Fruit fly (Drosophila melanogaster) whole organism, embryonic: ENCODE data around the gene Syx18.

ENCODE experiments used
- Asciz ChIP-seq: fragments of 200-800 bp; sonication (Bioruptor generic); optimal IDR thresholded peaks from 2 replicates; lab custom pipeline; 2017; ENCODE audit warnings: missing biosample characterization, mild to moderate bottlenecking, missing genetic modification characterization, missing genetic modification reagents
- CG10267 ChIP-seq: fragments of 200-800 bp; sonication (Bioruptor generic); optimal IDR thresholded peaks from 2 replicates; lab custom pipeline; 2018; ENCODE audit warnings: missing biosample characterization, mild to moderate bottlenecking, missing genetic modification characterization, moderate library complexity
- CG10654 ChIP-seq: fragments of 200-800 bp; sonication (Bioruptor generic); optimal IDR thresholded peaks from 2 replicates; lab custom pipeline; 2016; ENCODE audit warnings: missing biosample characterization, missing genetic modification characterization
- CG12659 ChIP-seq: fragments of 200-800 bp; sonication (Bioruptor generic); optimal IDR thresholded peaks from 3 replicates; lab custom pipeline; 2017; ENCODE audit warnings: mild to moderate bottlenecking, missing biosample characterization, missing genetic modification reagents, missing genetic modification characterization
- CG13775 ChIP-seq: fragments of 200-800 bp; sonication (Bioruptor generic); optimal IDR thresholded peaks from 3 replicates; lab custom pipeline; 2017; ENCODE audit warnings: missing biosample characterization, mild to moderate bottlenecking, missing genetic modification characterization
- CG15269 ChIP-seq: fragments of 200-800 bp; sonication (Bioruptor generic); optimal IDR thresholded peaks from 2 replicates; lab custom pipeline; 2018; ENCODE audit warnings: missing biosample characterization, mild to moderate bottlenecking, missing genetic modification characterization, moderate library complexity
- CG17328 ChIP-seq: fragments of 200-800 bp; sonication (Bioruptor generic); IDR thresholded peaks from 2 replicates; pipeline ENCODE4 v1.3.6; 2022; ENCODE audit warnings: missing biosample characterization, missing genetic modification characterization
- CG17361 ChIP-seq: fragments of 200-800 bp; sonication (Bioruptor generic); IDR thresholded peaks from 3 replicates; pipeline ENCODE4 v1.3.6; 2022; ENCODE audit warnings: missing biosample characterization, missing genetic modification characterization
- CG1792 ChIP-seq: fragments of 200-800 bp; sonication (Bioruptor generic); optimal IDR thresholded peaks from 2 replicates; lab custom pipeline; 2016; ENCODE audit warnings: missing biosample characterization, missing genetic modification characterization
- CG18262 ChIP-seq: fragments of 200-800 bp; optimal IDR thresholded peaks from 3 replicates; lab custom pipeline; 2019; ENCODE audit warnings: missing biosample characterization, mild to moderate bottlenecking, missing genetic modification characterization, moderate library complexity
- CG18599 ChIP-seq: fragments of 200-800 bp; sonication (Bioruptor generic); optimal IDR thresholded peaks from 3 replicates; lab custom pipeline; 2017; ENCODE audit warnings: missing biosample characterization, missing genetic modification characterization, mild to moderate bottlenecking, moderate library complexity, missing genetic modification reagents
- CG18619 ChIP-seq: fragments of 200-800 bp; sonication (Bioruptor generic); optimal IDR thresholded peaks from 3 replicates; lab custom pipeline; 2017; ENCODE audit warnings: missing biosample characterization, mild to moderate bottlenecking, missing genetic modification characterization
- CG2120 ChIP-seq: fragments of 200-800 bp; sonication (Bioruptor generic); optimal IDR thresholded peaks from 3 replicates; lab custom pipeline; 2016; ENCODE audit warnings: missing biosample characterization, missing genetic modification characterization
- CG30403 ChIP-seq: fragments of 200-800 bp; sonication (Bioruptor generic); optimal IDR thresholded peaks from 3 replicates; lab custom pipeline; 2016; ENCODE audit warnings: missing biosample characterization, missing genetic modification characterization
- CG31441 ChIP-seq: fragments of 200-800 bp; sonication (Bioruptor generic); IDR thresholded peaks from 2 replicates; pipeline ENCODE4 v1.3.6; 2022; ENCODE audit warnings: missing biosample characterization, missing genetic modification characterization
- CG3995 ChIP-seq: fragments of 200-800 bp; sonication (Bioruptor generic); optimal IDR thresholded peaks from 3 replicates; lab custom pipeline; 2016; ENCODE audit warnings: missing biosample characterization, missing genetic modification characterization
- CG4360 ChIP-seq: fragments of 200-800 bp; sonication (Bioruptor generic); IDR thresholded peaks from 2 replicates; pipeline ENCODE4 v1.3.6; 2022; ENCODE audit warnings: missing biosample characterization, missing genetic modification characterization
- CG4617 ChIP-seq: fragments of 200-800 bp; sonication (Bioruptor generic); optimal IDR thresholded peaks from 3 replicates; lab custom pipeline; 2016; ENCODE audit warnings: missing biosample characterization, missing genetic modification characterization, borderline replicate concordance
- CG6254 ChIP-seq: fragments of 200-800 bp; sonication (Bioruptor generic); optimal IDR thresholded peaks from 3 replicates; lab custom pipeline; 2017; ENCODE audit warnings: mild to moderate bottlenecking, missing biosample characterization, missing genetic modification reagents, missing genetic modification characterization
- CG9727 ChIP-seq: fragments of 200-800 bp; sonication (Bioruptor generic); optimal IDR thresholded peaks from 3 replicates; lab custom pipeline; 2017; ENCODE audit warnings: missing biosample characterization, mild to moderate bottlenecking, missing genetic modification characterization
- CrebB ChIP-seq: fragments of 200-800 bp; sonication (Bioruptor generic); optimal IDR thresholded peaks from 3 replicates; lab custom pipeline; 2018; ENCODE audit warnings: missing biosample characterization, mild to moderate bottlenecking, missing genetic modification characterization
- D ChIP-seq, 2 experiments: fragments of 200-800 bp in 1 of 2; fragments of >200 bp in 1 of 2; sonication (Bioruptor generic) in 1 of 2; optimal IDR thresholded peaks; 2 replicates in 1 of 2; 3 replicates in 1 of 2; lab custom pipeline; 2017; ENCODE audit warnings: mild to moderate bottlenecking in 1 of 2, missing biosample characterization in 1 of 2, missing genetic modification characterization in 1 of 2, missing genetic modification reagents in 1 of 2
- Lhr ChIP-seq: fragments of 200-800 bp; sonication (Bioruptor generic); optimal IDR thresholded peaks from 3 replicates; lab custom pipeline; 2017; ENCODE audit warnings: mild to moderate bottlenecking, missing biosample characterization, missing genetic modification reagents, missing genetic modification characterization
- MESR4 ChIP-seq: fragments of 200-800 bp; sonication (Bioruptor generic); optimal IDR thresholded peaks from 2 replicates; lab custom pipeline; 2018; ENCODE audit warnings: missing biosample characterization, mild to moderate bottlenecking, missing genetic modification characterization, moderate library complexity
- MTF-1 ChIP-seq: fragments of 200-800 bp; sonication (Bioruptor generic); optimal IDR thresholded peaks from 2 replicates; lab custom pipeline; 2018; ENCODE audit warnings: missing biosample characterization, mild to moderate bottlenecking, missing genetic modification characterization, borderline replicate concordance
- Nf-YB ChIP-seq: fragments of 200-800 bp; sonication (Bioruptor generic); optimal IDR thresholded peaks from 3 replicates; lab custom pipeline; 2019; ENCODE audit warnings: missing biosample characterization, mild to moderate bottlenecking, missing genetic modification characterization, moderate library complexity
- Oli ChIP-seq: fragments of 200-800 bp; sonication (Bioruptor generic); optimal IDR thresholded peaks from 2 replicates; lab custom pipeline; 2018; ENCODE audit warnings: missing biosample characterization, mild to moderate bottlenecking, missing genetic modification characterization, moderate library complexity
- PHDP ChIP-seq: fragments of 200-800 bp; sonication (Bioruptor generic); optimal IDR thresholded peaks from 3 replicates; lab custom pipeline; 2018; ENCODE audit warnings: missing biosample characterization, mild to moderate bottlenecking, missing genetic modification characterization, moderate library complexity
- Rx ChIP-seq: fragments of 200-800 bp; sonication (Bioruptor generic); IDR thresholded peaks from 2 replicates; pipeline ENCODE4 v1.3.6; 2022; ENCODE audit warnings: missing biosample characterization, missing genetic modification characterization
- Scr ChIP-seq: fragments of 200-800 bp; sonication (Bioruptor generic); IDR thresholded peaks from 2 replicates; pipeline ENCODE4 v1.3.6; 2022; ENCODE audit warnings: missing biosample characterization, missing genetic modification characterization; ENCODE audit not compliant: partially characterized antibody
- Xrp1 ChIP-seq: fragments of 200-800 bp; sonication (Bioruptor generic); IDR thresholded peaks from 2 replicates; pipeline ENCODE4 v1.3.6; 2022; ENCODE audit warnings: missing biosample characterization, missing genetic modification characterization
- ato ChIP-seq: fragments of 200-800 bp; sonication (Bioruptor generic); IDR thresholded peaks from 2 replicates; pipeline ENCODE4 v1.3.6; 2022; ENCODE audit warnings: missing biosample characterization, missing genetic modification characterization; ENCODE audit not compliant: partially characterized antibody
- danr ChIP-seq: fragments of 200-800 bp; sonication (Bioruptor generic); IDR thresholded peaks from 2 replicates; pipeline ENCODE4 v1.3.6; 2022; ENCODE audit warnings: missing biosample characterization, missing genetic modification characterization
- fd3F ChIP-seq: fragments of 200-800 bp; sonication (Bioruptor generic); optimal IDR thresholded peaks from 2 replicates; lab custom pipeline; 2018; ENCODE audit warnings: missing biosample characterization, mild to moderate bottlenecking, missing genetic modification characterization, moderate library complexity
- ftz-f1 ChIP-seq: fragments of 200-800 bp; sonication (Bioruptor generic); optimal IDR thresholded peaks from 2 replicates; lab custom pipeline; 2016; ENCODE audit warnings: missing biosample characterization, missing genetic modification characterization
- gce ChIP-seq: fragments of 200-800 bp; sonication (Bioruptor generic); IDR thresholded peaks from 3 replicates; pipeline ENCODE4 v1.3.6; 2022; ENCODE audit warnings: missing biosample characterization, missing genetic modification characterization
- grau ChIP-seq: fragments of 200-800 bp; optimal IDR thresholded peaks from 3 replicates; lab custom pipeline; 2019; ENCODE audit warnings: missing biosample characterization, mild to moderate bottlenecking, missing genetic modification characterization, moderate library complexity
- gro ChIP-seq: fragments of 200-800 bp; sonication (Bioruptor generic); optimal IDR thresholded peaks from 2 replicates; lab custom pipeline; 2016; ENCODE audit warnings: missing biosample characterization, missing genetic modification characterization
- gsb ChIP-seq: fragments of 200-800 bp; sonication (Bioruptor generic); IDR thresholded peaks from 2 replicates; pipeline ENCODE4 v1.3.6; 2022; ENCODE audit warnings: missing biosample characterization, missing genetic modification characterization
- her ChIP-seq: fragments of 200-800 bp; sonication (Bioruptor generic); optimal IDR thresholded peaks from 2 replicates; lab custom pipeline; 2016; ENCODE audit warnings: missing biosample characterization, missing genetic modification characterization
- insv ChIP-seq, 2 experiments: fragments of 200-800 bp; sonication (Bioruptor generic); optimal IDR thresholded peaks; 3 replicates each; lab custom pipeline; 2016 to 2018; ENCODE audit warnings: missing biosample characterization in 2 of 2, missing genetic modification characterization in 2 of 2
- lola ChIP-seq, 3 experiments: fragments of >200 bp in 2 of 3; fragments of 200-800 bp in 1 of 3; sonication (Bioruptor generic) in 1 of 3; optimal IDR thresholded peaks; 2 replicates each; lab custom pipeline; 2017 to 2019; ENCODE audit warnings: missing biosample characterization in 3 of 3, missing genetic modification characterization in 3 of 3, mild to moderate bottlenecking in 1 of 3, moderate library complexity in 1 of 3
- nerfin-1 ChIP-seq: fragments of 200-800 bp; sonication (Bioruptor generic); optimal IDR thresholded peaks from 3 replicates; lab custom pipeline; 2019; ENCODE audit warnings: missing biosample characterization, mild to moderate bottlenecking, missing genetic modification characterization, moderate library complexity
- phol ChIP-seq: fragments of 200-800 bp; sonication (Bioruptor generic); optimal IDR thresholded peaks from 3 replicates; lab custom pipeline; 2018; ENCODE audit warnings: missing biosample characterization, mild to moderate bottlenecking, missing genetic modification characterization, moderate library complexity
- psq ChIP-seq: fragments of 200-800 bp; sonication (Bioruptor generic); optimal IDR thresholded peaks from 2 replicates; lab custom pipeline; 2017; ENCODE audit warnings: missing biosample characterization, missing genetic modification characterization
- sqz ChIP-seq: fragments of 200-800 bp; sonication (Bioruptor generic); optimal IDR thresholded peaks from 3 replicates; lab custom pipeline; 2018; ENCODE audit warnings: missing biosample characterization, mild to moderate bottlenecking, missing genetic modification characterization
- unpg ChIP-seq: fragments of 200-800 bp; sonication (Bioruptor generic); optimal IDR thresholded peaks from 3 replicates; lab custom pipeline; 2018; ENCODE audit warnings: missing biosample characterization, mild to moderate bottlenecking, missing genetic modification characterization, moderate library complexity

The Syx18 gene

dm6 chr3R:24580067-24580962 lies 45.0 kb downstream of the Syx18 start (continued):
- no peak for TF ChIP-seq MESR4 (GFP tag; lab: Kevin White, UChicago)
- peak; percentile 29 for TF ChIP-seq PHDP (tag; lab: Kevin White, UChicago)
- TF ChIP-seq unpg (GFP tag; lab: Kevin White, UChicago): no peak
- peak in 1 of 3 experiments; percentile 74 for TF ChIP-seq lola (GFP tag; optimal IDR thresholded peaks at IDR 0.05; lab: Kevin White, UChicago)
- TF ChIP-seq fd3F (GFP tag; lab: Kevin White, UChicago): no peak
- TF ChIP-seq CrebB: no peak
- peak; percentile 28 for TF ChIP-seq Nf-YB (GFP tag; lab: Kevin White, UChicago)
- no peak for TF ChIP-seq CG3995
- TF ChIP-seq CG13775 (GFP tag; lab: Kevin White, UChicago): peak; percentile 39
- no peak for TF ChIP-seq ato (GFP tag; lab: Robert Waterston, UW)
- TF ChIP-seq CG17361: peak; percentile 83; the same call in 2 of the 3 replicates
- TF ChIP-seq gce (GFP tag; lab: Robert Waterston, UW): no peak
- peak; percentile 16 for TF ChIP-seq Oli (tag; lab: Kevin White, UChicago)
- TF ChIP-seq Asciz (GFP tag; lab: Kevin White, UChicago): peak; percentile 38
- no peak for TF ChIP-seq Scr (GFP tag; lab: Robert Waterston, UW)
- TF ChIP-seq her (GFP tag; lab: Kevin White, UChicago): no peak
- TF ChIP-seq CG18619 (GFP tag; lab: Kevin White, UChicago): peak; percentile 39
- no peak for TF ChIP-seq MTF-1 (GFP tag; lab: Kevin White, UChicago)
- no peak for TF ChIP-seq CG1792 (GFP tag; lab: Kevin White, UChicago)
- peak; percentile 2 for TF ChIP-seq CG10654 (GFP tag; lab: Kevin White, UChicago)
- TF ChIP-seq Lhr (GFP tag; lab: Kevin White, UChicago): no peak
- peak; percentile 30 for TF ChIP-seq CG6254 (GFP tag; lab: Kevin White, UChicago)
- TF ChIP-seq CG30403 (GFP tag; lab: Kevin White, UChicago): peak; percentile 45
- TF ChIP-seq CG15269 (tag; lab: Kevin White, UChicago): peak; percentile 20
- no peak for TF ChIP-seq CG4617 (GFP tag; lab: Kevin White, UChicago)
- TF ChIP-seq Xrp1 (GFP tag; lab: Robert Waterston, UW): peak; percentile 44
- no peak for TF ChIP-seq gro (GFP tag; lab: Kevin White, UChicago)
- TF ChIP-seq sqz: peak; percentile 23
- no peak for TF ChIP-seq gsb (GFP tag; lab: Robert Waterston, UW)
- peak; percentile 14 for TF ChIP-seq CG12659 (GFP tag; lab: Kevin White, UChicago)
- peak; percentile 11 for TF ChIP-seq CG18599 (GFP tag; lab: Kevin White, UChicago)
- peak; percentile 76 for TF ChIP-seq CG9727 (GFP tag; lab: Kevin White, UChicago)
- no peak for TF ChIP-seq Rx (GFP tag; lab: Robert Waterston, UW)
- peak; percentile 62 for TF ChIP-seq phol (tag; lab: Kevin White, UChicago)
- TF ChIP-seq danr (GFP tag; lab: Robert Waterston, UW): no peak
- no peak for TF ChIP-seq D (optimal IDR thresholded peaks at IDR 0.05; lab: Kevin White, UChicago)
- peak; percentile 1 for TF ChIP-seq D (GFP tag; optimal IDR thresholded peaks at IDR 0.05; lab: Kevin White, UChicago)
- TF ChIP-seq insv (GFP tag; optimal IDR thresholded peaks at IDR 0.05; lab: Kevin White, UChicago): peak in 1 of 2 experiments; percentile 67
- no peak for TF ChIP-seq psq (GFP tag; lab: Kevin White, UChicago)
- TF ChIP-seq CG18262: peak; percentile 80
- TF ChIP-seq CG4360 (GFP tag; lab: Robert Waterston, UW): no peak
- peak; percentile 11 for TF ChIP-seq CG10267 (tag; lab: Kevin White, UChicago)
- peak; percentile 65; the same call in 1 of the 2 replicates for TF ChIP-seq CG31441
- TF ChIP-seq ftz-f1 (GFP tag; lab: Kevin White, UChicago): no peak
- peak; percentile 25 for TF ChIP-seq CG2120 (GFP tag; lab: Kevin White, UChicago)
- TF ChIP-seq CG17328 (GFP tag; lab: Robert Waterston, UW): peak; percentile 16; the same call in 1 of the 2 replicates
- peak; percentile 38 for TF ChIP-seq grau
- peak; percentile 99 for TF ChIP-seq nerfin-1
